Worm (Caenorhabditis elegans): Measurements from ENCODE around the gene qua-1.

The qua-1 gene

ce11 chrII:8223422-8223821 lies 24.8 kb downstream of the qua-1 start:
- TF ChIP-seq tbx-8 (GFP tag; optimal IDR thresholded peaks at IDR 0.05) (no peak), ceh-43 (GFP tag; optimal IDR thresholded peaks at IDR 0.05) (peak; percentile 60), mab-5 (tag; optimal IDR thresholded peaks at IDR 0.05) (no peak), hlh-1 (tag; optimal IDR thresholded peaks at IDR 0.05) (no peak), sem-2 (GFP tag; optimal IDR thresholded peaks at IDR 0.05) (no peak), pha-4 (tag; optimal IDR thresholded peaks at IDR 0.05) (no peak), elt-1 (tag; optimal IDR thresholded peaks at IDR 0.05; ENCODE audit: borderline replicate concordance, insufficient read depth) (no peak), ztf-11 (tag; optimal IDR thresholded peaks at IDR 0.05) (no peak), nhr-12 (tag; optimal IDR thresholded peaks at IDR 0.05) (no peak), mls-2 (tag; optimal IDR thresholded peaks at IDR 0.05) (peak; percentile 19), ces-1 (GFP tag; optimal IDR thresholded peaks at IDR 0.05) (no peak), ham-2 (GFP tag; optimal IDR thresholded peaks at IDR 0.05) (peak; percentile 28)

ce11 chrII:8223945-8224344 lies 25.3 kb downstream of the qua-1 start:
- no peak for TF ChIP-seq ceh-39 (tag; optimal IDR thresholded peaks at IDR 0.05)
- no peak for TF ChIP-seq ham-2 (GFP tag; optimal IDR thresholded peaks at IDR 0.05)
- TF ChIP-seq unc-62 (GFP tag; optimal IDR thresholded peaks at IDR 0.05), result no peak
- TF ChIP-seq ceh-43 (GFP tag; optimal IDR thresholded peaks at IDR 0.05), result no peak
- no peak for TF ChIP-seq zip-8 (tag; optimal IDR thresholded peaks at IDR 0.05)
- TF ChIP-seq tbx-8 (GFP tag; optimal IDR thresholded peaks at IDR 0.05), result no peak
- no peak for TF ChIP-seq lin-13 (tag; optimal IDR thresholded peaks at IDR 0.05)
- TF ChIP-seq cnd-1 (tag; optimal IDR thresholded peaks at IDR 0.05), result no peak
- TF ChIP-seq hlh-1 (tag; optimal IDR thresholded peaks at IDR 0.05), result no peak
- no peak for TF ChIP-seq unc-39 (tag; optimal IDR thresholded peaks at IDR 0.05)
- TF ChIP-seq nhr-28 (tag; optimal IDR thresholded peaks at IDR 0.05), result no peak
- no peak for TF ChIP-seq sptf-1 (tag; optimal IDR thresholded peaks at IDR 0.05)
- no peak for TF ChIP-seq blmp-1 (tag; optimal IDR thresholded peaks at IDR 0.05)
- TF ChIP-seq sem-2 (GFP tag; optimal IDR thresholded peaks at IDR 0.05), result no peak
- TF ChIP-seq lsy-2 (tag; optimal IDR thresholded peaks at IDR 0.05), result no peak
- TF ChIP-seq ceh-83 (GFP tag; optimal IDR thresholded peaks at IDR 0.05), result no peak

- TF ChIP-seq zip-8 (tag; optimal IDR thresholded peaks at IDR 0.05), result peak; percentile 60
- TF ChIP-seq elt-1 (tag; optimal IDR thresholded peaks at IDR 0.05; ENCODE audit: borderline replicate concordance, insufficient read depth), result peak; percentile 36
- no peak for TF ChIP-seq M03D4.4 (tag; optimal IDR thresholded peaks at IDR 0.05)
Observed at ce11 chrII:8224623-8225022, 26.0 kb downstream of the qua-1 start.

- TF ChIP-seq bed-3 (GFP tag; optimal IDR thresholded peaks at IDR 0.05) (no peak), lin-13 (tag; optimal IDR thresholded peaks at IDR 0.05) (no peak), unc-39 (tag; optimal IDR thresholded peaks at IDR 0.05) (no peak), zip-8 (tag; optimal IDR thresholded peaks at IDR 0.05) (no peak), ceh-83 (GFP tag; optimal IDR thresholded peaks at IDR 0.05) (no peak), drap-1 (GFP tag; optimal IDR thresholded peaks at IDR 0.05) (no peak), elt-1 (tag; optimal IDR thresholded peaks at IDR 0.05; ENCODE audit: borderline replicate concordance, insufficient read depth) (no peak), nhr-12 (tag; optimal IDR thresholded peaks at IDR 0.05) (no peak), ham-2 (GFP tag; optimal IDR thresholded peaks at IDR 0.05) (no peak), ces-1 (GFP tag; optimal IDR thresholded peaks at IDR 0.05) (no peak), snpc-4 (tag; optimal IDR thresholded peaks at IDR 0.05) (no peak), pha-4 (tag; optimal IDR thresholded peaks at IDR 0.05) (no peak), lin-32 (GFP tag; optimal IDR thresholded peaks at IDR 0.05) (no peak), flh-1 (GFP tag; optimal IDR thresholded peaks at IDR 0.05) (no peak), nhr-237 (tag; optimal IDR thresholded peaks at IDR 0.05) (no peak), unc-120 (tag; optimal IDR thresholded peaks at IDR 0.05; ENCODE audit: poor library complexity, severe bottlenecking) (no peak)
Observed at ce11 chrII:8225347-8225746, 26.7 kb downstream of the qua-1 start.

- TF ChIP-seq unc-39 (tag; optimal IDR thresholded peaks at IDR 0.05) (no peak), tbx-8 (GFP tag; optimal IDR thresholded peaks at IDR 0.05) (no peak), ham-2 (GFP tag; optimal IDR thresholded peaks at IDR 0.05) (no peak), unc-120 (tag; optimal IDR thresholded peaks at IDR 0.05; ENCODE audit: poor library complexity, severe bottlenecking) (no peak), blmp-1 (tag; optimal IDR thresholded peaks at IDR 0.05) (no peak), flh-1 (GFP tag; optimal IDR thresholded peaks at IDR 0.05) (no peak), nhr-2 (tag; optimal IDR thresholded peaks at IDR 0.05) (no peak), mab-5 (tag; optimal IDR thresholded peaks at IDR 0.05) (no peak), ceh-83 (GFP tag; optimal IDR thresholded peaks at IDR 0.05) (no peak), lin-13 (tag; optimal IDR thresholded peaks at IDR 0.05) (no peak), zip-8 (tag; optimal IDR thresholded peaks at IDR 0.05) (no peak), pha-4 (tag; optimal IDR thresholded peaks at IDR 0.05) (no peak), nhr-28 (tag; optimal IDR thresholded peaks at IDR 0.05) (no peak), mls-2 (tag; optimal IDR thresholded peaks at IDR 0.05) (no peak), cnd-1 (tag; optimal IDR thresholded peaks at IDR 0.05) (no peak), nhr-12 (tag; optimal IDR thresholded peaks at IDR 0.05) (no peak), lin-32 (GFP tag; optimal IDR thresholded peaks at IDR 0.05) (no peak), hlh-1 (tag; optimal IDR thresholded peaks at IDR 0.05) (no peak), bed-3 (GFP tag; optimal IDR thresholded peaks at IDR 0.05) (no peak)
Observed at ce11 chrII:8225914-8226313, 27.3 kb downstream of the qua-1 start.
